Fruit fly (Drosophila melanogaster): ENCODE results near the gene Skel.
A peak's percentile ranks its signal among the peaks of the same experiment; 100 is the strongest.

- TF ChIP-seq Lpt (GFP tag; optimal IDR thresholded peaks at IDR 0.05), result peak; percentile 30
- TF ChIP-seq achi (GFP tag; optimal IDR thresholded peaks at IDR 0.05), result no peak
Observed at dm6 chr3R:10664942-10665341, 21.8 kb upstream of the Skel start.
